Worm (Caenorhabditis elegans) whole organism, dauer: Measurements from ENCODE around the gene fbxb-24.

Source experiments
- unc-62 ChIP-seq: sonication (generic microtip); optimal IDR thresholded peaks from 2 replicates; lab custom pipeline; 2017; ENCODE audit warnings: missing biosample characterization, missing genetic modification reagents, missing genetic modification characterization

Gene fbxb-24

DNA sequence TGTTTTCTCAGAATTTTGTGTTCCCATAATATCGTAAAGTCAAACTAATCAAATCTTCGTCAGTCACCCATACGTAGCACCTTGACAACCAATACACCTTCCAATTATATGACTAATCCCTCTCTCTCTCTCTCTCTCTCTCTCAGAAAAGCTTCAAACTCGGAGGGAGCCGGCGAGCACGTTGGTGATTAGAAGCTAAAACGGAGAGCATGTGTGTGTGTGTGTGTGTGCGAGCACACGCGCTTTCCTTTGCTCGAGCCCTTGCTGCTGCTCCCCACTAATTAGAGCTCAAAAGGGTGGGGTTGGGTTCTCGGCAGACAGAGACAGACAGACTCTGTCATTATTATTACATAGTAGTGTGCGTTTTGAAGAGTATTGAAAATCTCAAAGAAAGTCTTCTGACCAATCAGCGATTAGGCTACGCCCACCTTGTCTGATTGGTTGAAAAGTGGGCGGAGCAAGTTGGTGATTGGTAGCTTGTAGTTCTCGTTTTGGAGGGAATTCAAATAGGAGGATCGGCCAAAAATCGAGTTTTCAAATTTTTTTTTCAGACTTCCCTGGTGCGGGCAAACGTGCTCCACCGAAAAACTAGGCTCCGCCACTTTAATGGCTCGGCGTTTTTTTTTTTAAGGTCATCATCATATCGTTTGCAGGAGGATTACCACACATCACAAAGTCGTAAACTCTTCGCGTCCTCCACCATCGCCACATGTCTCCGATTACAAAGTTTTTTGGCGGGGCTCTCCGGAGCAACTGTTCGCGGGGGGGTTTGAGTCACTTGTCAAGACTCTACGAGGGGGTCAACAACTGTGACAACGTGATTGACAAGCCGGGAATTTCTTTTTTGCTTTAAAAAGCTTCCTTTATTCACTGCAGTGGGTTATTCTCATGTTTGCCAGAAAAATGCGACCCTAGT lies 26.5 kb downstream of the fbxb-24 start:
- TF ChIP-seq unc-62 (GFP tag; lab: Kevin White, UChicago) = no peak

DNA sequence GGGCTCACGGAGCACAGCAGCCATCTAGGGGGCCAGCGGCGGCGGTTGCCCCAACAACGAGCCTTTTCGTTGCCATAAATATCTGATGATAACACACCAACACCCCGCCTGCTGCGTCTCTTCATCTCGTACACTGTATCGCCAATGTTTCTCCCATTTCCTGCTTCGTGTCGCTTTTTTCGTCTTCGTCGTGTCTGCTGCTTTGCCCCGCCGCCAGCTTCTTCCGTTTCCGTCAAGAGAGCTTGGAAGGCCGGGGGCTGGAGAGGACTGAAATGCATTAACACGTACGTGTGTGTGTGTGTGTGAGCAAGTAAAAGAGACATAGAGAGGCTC lies 27.2 kb downstream of the fbxb-24 start:
- TF ChIP-seq unc-62 (GFP tag; lab: Kevin White, UChicago) = no peak

DNA sequence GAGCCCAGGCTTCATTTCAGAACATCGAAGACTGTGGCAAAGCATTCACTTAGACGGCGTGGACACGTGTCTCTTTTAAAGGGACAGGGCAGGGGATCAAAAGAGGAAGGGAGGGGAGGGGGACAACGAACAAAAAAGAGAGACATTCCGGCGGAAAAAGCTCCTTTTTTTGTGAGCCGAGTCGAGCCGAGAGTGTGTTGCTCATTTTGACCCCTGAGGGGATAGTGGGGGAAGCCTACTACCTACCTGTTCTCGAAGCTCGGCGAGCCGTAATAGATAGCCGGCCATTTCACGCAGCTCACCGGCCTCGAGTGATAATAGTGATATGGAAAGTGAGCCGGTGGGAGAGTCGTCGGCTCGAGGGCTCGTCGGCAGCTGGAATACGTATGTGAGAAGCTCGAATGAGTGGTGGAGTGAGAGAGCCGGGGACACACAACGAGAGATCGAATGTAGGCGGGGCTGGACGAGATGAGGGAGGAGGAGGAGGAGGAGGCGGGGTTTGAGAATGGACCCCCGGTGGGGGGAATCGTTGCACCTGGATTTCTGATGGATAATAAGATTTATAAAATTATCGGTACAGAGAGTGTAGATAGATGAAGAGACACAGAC lies 28.0 kb downstream of the fbxb-24 start:
- TF ChIP-seq unc-62 (GFP tag; lab: Kevin White, UChicago) = no peak

DNA sequence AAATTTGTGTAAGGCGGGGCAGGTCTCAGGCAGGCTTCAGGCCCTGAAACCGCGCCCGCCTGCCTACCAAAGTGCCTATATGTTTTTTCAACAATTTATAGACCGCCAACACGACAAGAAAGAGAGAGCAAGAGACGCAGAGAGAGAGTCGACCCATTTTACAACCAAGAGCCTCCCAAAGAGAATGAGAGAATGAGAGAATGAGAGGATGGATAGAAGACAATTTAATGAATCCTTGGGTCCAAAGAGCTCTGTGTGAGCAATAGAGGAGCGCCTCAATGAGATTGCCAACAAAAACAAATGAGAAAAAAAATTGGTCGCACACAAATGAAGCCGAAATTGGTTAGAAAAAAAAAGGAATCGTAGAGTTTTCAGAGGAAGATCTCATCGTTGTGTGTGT lies 29.2 kb downstream of the fbxb-24 start:
- no peak for TF ChIP-seq unc-62 (GFP tag; lab: Kevin White, UChicago)

DNA sequence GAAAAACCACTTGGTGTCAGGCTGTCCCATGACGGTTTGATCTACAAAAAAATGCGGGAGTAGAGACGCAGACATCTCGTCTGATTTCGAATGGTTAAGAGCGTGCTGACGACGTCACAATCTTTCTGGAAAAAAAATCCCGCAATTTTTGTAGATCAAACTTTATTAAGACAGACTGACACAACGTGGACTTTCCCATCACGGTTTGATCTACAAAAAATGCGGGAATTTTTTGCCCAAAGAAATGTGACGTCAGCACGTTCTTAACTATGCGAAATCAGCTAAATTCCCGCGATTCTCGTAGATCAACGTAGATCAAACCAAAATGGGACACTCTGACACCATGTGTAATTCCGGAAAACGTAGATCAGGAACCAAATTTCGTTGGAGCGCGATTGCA lies 29.8 kb downstream of the fbxb-24 start:
- TF ChIP-seq unc-62 (GFP tag; lab: Kevin White, UChicago) = no peak

DNA sequence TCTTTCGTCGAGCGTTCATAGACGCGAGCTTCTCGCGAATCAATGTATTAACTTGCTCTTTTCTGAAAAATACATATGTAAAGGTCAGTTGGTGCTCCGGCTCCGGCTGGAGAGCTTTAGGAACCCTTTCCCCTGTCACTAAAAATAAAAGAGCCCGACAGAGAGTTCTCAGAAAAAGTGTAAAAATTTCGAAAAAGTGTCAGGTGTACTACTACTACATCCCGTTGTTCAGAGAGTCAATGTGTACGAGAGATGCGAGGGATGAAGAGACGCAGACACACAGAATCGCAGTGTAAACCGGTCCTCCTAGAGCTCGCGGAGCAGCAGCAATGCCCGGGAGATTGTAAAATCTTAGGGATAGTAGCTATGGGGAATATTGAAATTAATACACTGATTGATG lies 33.9 kb downstream of the fbxb-24 start:
- TF ChIP-seq unc-62 (GFP tag; lab: Kevin White, UChicago) = no peak

DNA sequence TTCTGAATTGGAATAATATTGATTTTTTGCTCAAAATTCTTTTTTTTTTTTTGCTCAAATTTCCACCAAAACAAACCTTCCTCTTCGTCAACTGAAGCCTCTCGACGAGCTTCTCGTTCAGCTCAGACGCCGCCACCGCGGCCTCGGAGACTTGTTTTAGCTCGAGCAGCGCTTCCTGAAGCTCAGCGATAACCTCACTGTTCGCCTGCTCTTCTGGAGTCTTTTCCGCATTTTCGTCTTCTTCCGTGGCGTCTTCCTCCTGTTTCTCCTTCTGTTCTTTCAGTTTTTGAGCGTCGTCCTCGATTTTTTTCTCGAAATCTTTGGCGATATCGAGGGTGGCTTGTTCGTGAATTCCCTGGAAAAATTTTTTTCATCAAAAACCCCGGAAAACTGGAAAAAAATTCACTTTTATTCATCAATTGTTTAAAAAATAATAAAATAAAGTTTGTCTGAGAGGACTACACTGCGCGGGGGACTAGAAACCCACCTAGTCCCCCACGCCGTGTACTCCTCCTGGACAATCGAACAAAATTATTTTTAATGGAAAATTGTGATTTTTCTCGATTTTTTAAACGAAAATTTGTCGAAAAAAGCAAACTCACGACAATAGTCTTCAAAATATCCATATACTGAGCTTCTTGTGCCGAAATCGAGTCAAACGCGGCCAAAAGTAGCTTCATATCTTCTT lies 37.4 kb downstream of the fbxb-24 start:
- no peak for TF ChIP-seq unc-62 (GFP tag; lab: Kevin White, UChicago)

DNA sequence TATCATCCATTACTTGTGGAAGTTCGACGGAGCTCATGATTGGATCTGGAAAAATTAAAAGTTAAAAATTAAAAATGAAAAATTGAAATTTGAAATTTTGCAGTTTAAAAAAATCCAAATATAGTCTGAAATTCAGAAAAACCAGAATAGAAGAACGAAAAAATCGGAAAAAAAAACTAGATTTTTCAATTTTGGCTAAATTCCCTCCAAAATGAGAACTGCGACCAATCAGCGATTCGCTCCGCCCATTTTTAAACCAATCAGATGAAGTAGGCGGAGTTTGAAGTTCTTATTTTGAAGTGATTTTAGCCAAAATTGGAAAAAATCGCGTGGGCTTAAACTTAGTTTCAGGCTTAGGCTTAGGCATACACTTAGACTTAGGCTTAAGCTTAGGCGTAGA lies 38.2 kb downstream of the fbxb-24 start, which contains the start of gene Y56A3A.7:
Gene Y56A3A.7, minus strand, starts transcription at position 47 of the 400 bp plus-strand sequence.
- TF ChIP-seq unc-62 (GFP tag; lab: Kevin White, UChicago) = no peak

DNA sequence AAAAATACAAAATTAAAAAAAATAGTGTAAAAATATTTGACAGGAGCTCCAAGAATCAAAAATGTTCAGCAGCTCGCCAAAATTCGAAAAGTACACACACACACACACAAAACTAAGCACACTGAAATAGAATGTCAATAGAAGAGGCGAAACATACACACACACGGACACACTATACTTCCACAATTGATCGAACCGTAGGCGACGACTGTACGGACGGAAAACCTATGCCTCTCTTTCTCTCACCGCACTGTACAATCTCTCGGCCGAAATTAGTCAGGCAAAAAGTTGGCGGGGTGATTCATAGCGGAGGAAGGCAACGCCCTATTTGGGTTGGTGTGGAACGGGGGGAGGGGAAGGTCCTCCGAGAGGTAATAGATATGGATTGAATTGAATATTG lies 38.8 kb downstream of the fbxb-24 start:
- no peak for TF ChIP-seq unc-62 (GFP tag; lab: Kevin White, UChicago)

DNA sequence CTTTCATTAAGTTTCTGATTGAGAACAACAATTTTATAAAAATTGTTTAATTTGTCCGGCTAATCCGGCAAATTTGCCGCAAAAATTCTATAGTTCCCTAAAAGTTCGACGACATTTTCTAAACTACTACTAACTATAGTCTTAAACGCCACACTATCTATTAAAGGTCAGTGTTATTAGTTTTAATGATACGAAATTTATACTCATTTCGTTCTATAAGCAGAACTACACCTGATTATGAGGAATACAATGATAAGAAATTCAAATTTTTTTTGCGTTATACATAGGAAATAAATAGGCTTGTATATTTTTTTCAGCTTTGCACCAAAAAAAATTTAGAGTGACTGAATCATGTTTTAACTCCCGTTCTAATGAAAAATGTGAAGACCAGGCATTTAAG lies 39.7 kb downstream of the fbxb-24 start:
- no peak for TF ChIP-seq unc-62 (GFP tag; lab: Kevin White, UChicago)

DNA sequence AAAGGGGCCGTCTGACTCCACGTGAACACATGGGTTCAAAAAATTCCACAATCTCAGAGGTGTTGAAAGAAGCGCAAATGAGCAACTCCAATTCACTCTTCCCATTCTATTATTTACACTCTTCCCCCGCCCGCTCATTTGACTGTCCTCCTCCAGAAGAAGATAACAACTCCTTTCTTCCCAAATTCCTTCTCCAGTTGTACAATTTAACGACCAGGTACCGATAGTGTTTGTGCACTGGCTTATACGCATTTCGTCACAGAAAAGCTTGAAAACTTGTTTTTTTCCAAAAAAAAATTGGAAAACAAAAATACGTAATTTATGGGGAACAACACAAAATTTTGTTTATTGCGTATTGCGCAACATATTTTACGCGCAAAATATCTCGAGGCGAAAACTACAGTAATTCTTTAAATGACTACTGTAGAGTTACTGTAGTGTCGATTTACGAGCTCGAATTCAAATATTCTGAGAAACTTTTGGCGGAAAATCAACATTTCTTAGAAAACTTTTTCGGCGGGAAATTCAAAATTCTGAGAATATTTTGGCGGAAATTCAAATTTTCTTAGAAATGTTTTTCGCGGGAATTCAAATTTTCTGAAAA lies 40.6 kb downstream of the fbxb-24 start:
- no peak for TF ChIP-seq unc-62 (GFP tag; lab: Kevin White, UChicago)

DNA sequence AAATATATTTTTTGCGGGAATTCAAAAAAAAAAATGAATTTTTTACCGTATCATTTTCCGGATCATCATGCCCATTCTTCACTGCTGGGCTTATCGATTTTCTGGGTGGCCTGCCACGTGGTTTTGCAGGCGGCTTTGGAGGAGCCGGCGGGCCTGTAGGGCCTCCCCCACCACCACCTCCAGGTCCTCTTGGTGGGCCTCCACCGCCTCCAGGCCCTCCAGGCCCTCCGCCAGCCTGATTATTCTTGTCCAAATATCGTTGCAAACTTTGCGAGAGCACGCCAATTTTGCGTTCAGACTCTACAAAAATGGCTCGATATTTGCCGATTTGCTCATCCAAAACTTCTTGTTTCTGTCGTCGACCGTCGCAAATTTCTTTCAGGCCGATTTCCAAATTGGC lies 42.4 kb downstream of the fbxb-24 start:
- no peak for TF ChIP-seq unc-62 (GFP tag; lab: Kevin White, UChicago)

DNA sequence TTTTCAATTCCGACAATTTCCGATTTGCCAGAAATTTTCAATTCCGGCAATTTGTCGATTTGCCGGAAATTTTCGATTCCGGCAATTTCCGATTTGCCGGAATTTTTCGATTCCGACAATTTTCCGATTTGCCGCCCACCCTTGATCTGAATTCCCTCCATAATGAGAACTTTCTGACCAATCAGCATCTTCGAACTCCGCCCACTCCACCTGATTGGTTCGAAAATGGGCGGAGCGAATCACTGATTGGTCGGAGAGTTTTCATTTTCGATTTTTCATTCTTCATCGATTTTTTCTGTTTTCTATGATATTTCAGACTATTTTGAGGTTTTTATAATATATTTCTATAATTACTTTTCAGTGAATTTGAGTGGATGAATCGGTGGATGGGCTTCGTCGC lies 45.4 kb downstream of the fbxb-24 start:
- TF ChIP-seq unc-62 (GFP tag; lab: Kevin White, UChicago) = no peak
